Worm (Caenorhabditis elegans): ENCODE measurements around the gene agxt-1.

The agxt-1 gene

DNA sequence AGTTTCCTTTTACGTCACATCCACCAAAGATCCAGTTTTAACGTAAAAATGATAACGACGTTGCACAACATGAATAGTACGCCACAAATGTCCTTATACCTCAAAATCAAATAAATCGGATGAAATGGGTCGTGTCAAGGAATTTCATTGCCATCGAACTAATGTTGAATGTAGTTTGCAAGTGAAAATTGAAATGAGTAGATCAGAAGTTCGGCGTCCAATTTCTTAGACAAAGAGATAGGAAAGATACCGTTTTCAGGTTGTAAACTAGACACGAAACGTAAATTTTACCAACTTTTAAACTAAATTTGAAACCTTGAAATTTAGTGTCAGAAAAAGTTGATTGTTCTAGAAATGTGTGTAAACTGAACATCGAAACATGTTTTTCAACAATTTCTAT lies 9.5 kb downstream of the agxt-1 start:
- TF ChIP-seq tbx-2 (tag; optimal IDR thresholded peaks at IDR 0.05): no peak
- no peak for TF ChIP-seq ama-1 (optimal IDR thresholded peaks at IDR 0.05)
- no peak for TF ChIP-seq rnt-1 (tag; optimal IDR thresholded peaks at IDR 0.05)
- no peak for TF ChIP-seq eyg-1 (tag; optimal IDR thresholded peaks at IDR 0.05)

DNA sequence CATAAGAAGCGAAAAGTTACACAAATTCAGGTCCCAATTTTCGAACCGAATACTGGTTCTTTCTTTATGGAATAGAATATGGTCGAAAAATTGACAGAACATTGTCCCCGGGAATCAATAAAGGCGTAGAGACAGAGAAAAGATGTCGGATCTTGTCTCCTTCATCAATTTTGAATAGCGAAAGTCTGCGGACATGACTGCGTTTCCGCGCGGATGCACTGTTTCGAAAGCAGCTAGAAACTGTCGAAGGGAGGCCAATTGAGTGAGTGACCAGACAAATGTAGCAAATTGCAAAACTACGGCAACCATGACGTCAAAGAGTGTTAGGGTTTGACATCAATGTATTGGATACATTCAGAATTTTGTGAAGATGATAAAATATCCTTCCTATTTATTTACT lies 11.1 kb downstream of the agxt-1 start:
- TF ChIP-seq K02D7.2 (tag; optimal IDR thresholded peaks at IDR 0.05) (no peak), ceh-2 (tag; optimal IDR thresholded peaks at IDR 0.05) (no peak), T23F11.4 (GFP tag; optimal IDR thresholded peaks at IDR 0.05) (no peak), fax-1 (tag; optimal IDR thresholded peaks at IDR 0.05) (no peak), hlh-6 (tag; optimal IDR thresholded peaks at IDR 0.05) (no peak)

DNA sequence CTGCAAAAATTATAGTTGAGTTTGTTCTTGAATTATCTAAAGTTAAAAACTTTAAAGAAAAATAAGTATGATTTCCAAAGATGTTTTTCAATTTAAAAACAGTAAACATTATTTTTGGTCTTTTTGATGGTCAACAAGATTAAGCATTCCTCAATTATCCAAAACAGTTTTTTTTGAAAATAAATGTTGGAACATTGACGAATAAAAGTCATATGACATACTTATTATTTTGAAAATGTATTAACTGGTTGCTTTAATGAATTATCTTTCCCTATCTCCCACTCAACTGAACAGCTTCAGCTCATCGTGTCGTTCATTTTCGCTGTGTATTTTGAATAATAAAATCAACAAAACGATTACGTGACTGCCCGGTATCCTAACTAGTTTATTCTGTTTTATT lies 11.7 kb downstream of the agxt-1 start:
- TF ChIP-seq dve-1 (tag; optimal IDR thresholded peaks at IDR 0.05): no peak
- no peak for TF ChIP-seq ahr-1 (tag; optimal IDR thresholded peaks at IDR 0.05)

- TF ChIP-seq sox-4 (tag; optimal IDR thresholded peaks at IDR 0.05) (no peak), ceh-18 (tag; optimal IDR thresholded peaks at IDR 0.05) (no peak), ceh-19 (GFP tag; optimal IDR thresholded peaks at IDR 0.05) (no peak), nhr-232 (tag; optimal IDR thresholded peaks at IDR 0.05) (no peak), ceh-45 (GFP tag; IDR thresholded peaks at IDR 0.05) (no peak), pax-1 (tag; optimal IDR thresholded peaks at IDR 0.05) (no peak), elt-2 (tag; optimal IDR thresholded peaks at IDR 0.05) (no peak), ceh-6 (GFP tag; optimal IDR thresholded peaks at IDR 0.05) (no peak), tbx-2 (tag; optimal IDR thresholded peaks at IDR 0.05) (no peak), lim-6 (tag; optimal IDR thresholded peaks at IDR 0.05) (no peak), sox-2 (GFP tag; IDR thresholded peaks at IDR 0.05) (no peak), hlh-6 (tag; optimal IDR thresholded peaks at IDR 0.05) (no peak), hlh-13 (GFP tag; optimal IDR thresholded peaks at IDR 0.05) (no peak), che-1 (tag; optimal IDR thresholded peaks at IDR 0.05) (no peak), dmd-4 (tag; optimal IDR thresholded peaks at IDR 0.05; ENCODE audit: borderline replicate concordance) (no peak)
Measured at ce11 chrII:8859596-8859995, 14.2 kb downstream of the agxt-1 start, which contains the start of gene snb-6. snb-6 (minus strand) TSS chrII:8859696.

ce11 chrII:8865078-8865477 lies 19.7 kb downstream of the agxt-1 start, which contains the start of gene npr-20:
npr-20 (minus strand) TSS chrII:8865178.
- TF ChIP-seq ceh-34 (tag; optimal IDR thresholded peaks at IDR 0.05) (no peak), hlh-6 (tag; optimal IDR thresholded peaks at IDR 0.05) (no peak), hlh-15 (tag; optimal IDR thresholded peaks at IDR 0.05) (no peak), fax-1 (tag; optimal IDR thresholded peaks at IDR 0.05) (no peak)

DNA sequence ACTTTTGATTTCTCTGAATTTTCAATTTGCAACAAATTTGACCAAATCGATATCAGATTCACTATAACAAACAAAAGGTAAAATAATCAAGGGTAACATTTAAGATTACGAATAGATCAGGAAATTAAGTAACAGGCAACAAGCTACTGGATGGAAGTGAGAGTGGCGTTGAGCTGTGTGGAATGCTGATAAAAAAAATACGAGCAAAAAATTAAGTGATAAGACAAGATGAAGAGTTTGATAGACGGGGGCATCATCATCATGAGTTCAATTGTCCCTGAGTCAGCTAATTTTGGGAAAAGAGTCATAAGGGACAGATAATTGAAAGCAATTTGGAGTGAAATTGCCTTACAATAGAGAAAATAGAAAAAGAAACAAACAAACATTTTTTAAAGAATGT lies 21.4 kb downstream of the agxt-1 start:
- TF ChIP-seq elt-2 (tag; optimal IDR thresholded peaks at IDR 0.05) (peak; percentile 4), sox-2 (GFP tag; IDR thresholded peaks at IDR 0.05) (no peak), hlh-8 (tag; optimal IDR thresholded peaks at IDR 0.05) (no peak), fkh-6 (tag; optimal IDR thresholded peaks at IDR 0.05) (no peak), ref-2 (tag; optimal IDR thresholded peaks at IDR 0.05) (no peak)

DNA sequence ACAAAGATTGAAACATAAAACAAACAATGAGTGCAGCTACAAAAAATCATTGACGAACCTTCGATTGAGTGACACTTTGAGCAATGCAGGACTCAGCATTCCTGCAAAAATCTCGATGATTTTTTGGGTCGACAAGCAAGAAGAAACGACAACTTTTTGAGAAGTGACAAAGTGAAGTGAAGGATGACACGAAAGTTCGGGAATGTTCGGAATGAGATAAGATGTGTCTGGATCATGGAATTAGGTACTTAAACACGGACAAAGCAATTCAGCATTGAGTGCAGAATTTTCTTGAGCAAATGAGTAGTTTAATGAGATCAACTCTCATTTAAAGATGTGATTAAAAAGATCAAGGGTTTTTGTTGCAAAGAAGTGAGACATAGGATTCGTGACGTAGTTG lies 28.4 kb downstream of the agxt-1 start, which contains the start of gene T07D4.2:
TSS of gene T07D4.2 (minus strand) at position 101 of the 400 bp plus-strand sequence.
- TF ChIP-seq hlh-6 (tag; optimal IDR thresholded peaks at IDR 0.05) (no peak), unc-86 (tag; optimal IDR thresholded peaks at IDR 0.05) (no peak), ama-1 (optimal IDR thresholded peaks at IDR 0.05) (no peak), fkh-10 (GFP tag; optimal IDR thresholded peaks at IDR 0.05) (no peak), ceh-30 (tag; optimal IDR thresholded peaks at IDR 0.05) (no peak), nhr-232 (tag; optimal IDR thresholded peaks at IDR 0.05) (no peak), C38D4.7 (GFP tag; optimal IDR thresholded peaks at IDR 0.05) (no peak), pros-1 (tag; optimal IDR thresholded peaks at IDR 0.05) (no peak), ceh-31 (tag; optimal IDR thresholded peaks at IDR 0.05) (no peak), dve-1 (tag; optimal IDR thresholded peaks at IDR 0.05) (no peak), npax-4 (tag; optimal IDR thresholded peaks at IDR 0.05) (no peak), rnt-1 (tag; optimal IDR thresholded peaks at IDR 0.05) (no peak), pqm-1 (tag; optimal IDR thresholded peaks at IDR 0.05) (no peak), unc-3 (GFP tag; conservative IDR thresholded peaks at IDR 0.05) (no peak), unc-3 (tag; optimal IDR thresholded peaks at IDR 0.05) (no peak), ref-2 (tag; optimal IDR thresholded peaks at IDR 0.05) (no peak), ceh-18 (tag; optimal IDR thresholded peaks at IDR 0.05) (no peak), fax-1 (tag; optimal IDR thresholded peaks at IDR 0.05) (no peak), unc-55 (GFP tag; optimal IDR thresholded peaks at IDR 0.05) (no peak)
